Worm (Caenorhabditis elegans): ENCODE measurements around the gene R02D5.6.

ce11 chrV:14510746-14511145, 7.2 kb downstream of the R02D5.6 start, which contains the start of gene R02D5.9:
- TF ChIP-seq peb-1 (tag; optimal IDR thresholded peaks at IDR 0.05) (no peak), nhr-237 (tag; optimal IDR thresholded peaks at IDR 0.05) (no peak), aly-2 (tag; optimal IDR thresholded peaks at IDR 0.05) (no peak), nhr-11 (tag; optimal IDR thresholded peaks at IDR 0.05) (no peak), ceh-82 (tag; optimal IDR thresholded peaks at IDR 0.05) (no peak), zag-1 (tag; optimal IDR thresholded peaks at IDR 0.05) (no peak), lin-13 (GFP tag; optimal IDR thresholded peaks at IDR 0.05) (no peak)

All from whole organism, L2 larva.